Fruit fly (Drosophila melanogaster): ENCODE results near the gene CG7824.
A peak's percentile ranks its signal among the peaks of the same experiment; 100 is the strongest.

The CG7824 gene

dm6 chr3R:29875830-29876229 lies 17.1 kb upstream of the CG7824 start (continued):
- TF ChIP-seq Sox14 (GFP tag; optimal IDR thresholded peaks at IDR 0.05) (peak; percentile 71), lz (GFP tag; optimal IDR thresholded peaks at IDR 0.05) (peak; percentile 73), CG11294 (GFP tag; IDR thresholded peaks at IDR 0.05) (no peak; the same call in 1 of the 2 replicates), OdsH (GFP tag; optimal IDR thresholded peaks at IDR 0.05) (peak; percentile 80), CG16779 (tag; optimal IDR thresholded peaks at IDR 0.05) (peak; percentile 56), Hr38 (GFP tag; optimal IDR thresholded peaks at IDR 0.05) (no peak), CG4318 (GFP tag; optimal IDR thresholded peaks at IDR 0.05) (no peak), Ets96B (tag; optimal IDR thresholded peaks at IDR 0.05) (peak; percentile 72)

dm6 chr3R:29869350-29869688 lies 10.6 kb upstream of the CG7824 start, which contains the start of gene CG34133:
CG34133 (plus strand) TSS chr3R:29869365.
- TF ChIP-seq eg (GFP tag; IDR thresholded peaks at IDR 0.05) (no peak), Eip78C (GFP tag) (peak; percentile 46)

dm6 chr3R:29868676-29869349 lies 10.1 kb upstream of the CG7824 start, which contains the start of gene Zip99C:
Zip99C (minus strand) TSS chr3R:29868895.
- TF ChIP-seq lz (GFP tag; optimal IDR thresholded peaks at IDR 0.05) (peak; percentile 24), svp (GFP tag) (no peak), ss (GFP tag; optimal IDR thresholded peaks at IDR 0.05) (no peak), Eip75B (GFP tag; optimal IDR thresholded peaks at IDR 0.05) (no peak), CG6276 (GFP tag; optimal IDR thresholded peaks at IDR 0.05) (no peak), CG9139 (GFP tag; optimal IDR thresholded peaks at IDR 0.05) (no peak), achi (GFP tag; optimal IDR thresholded peaks at IDR 0.05) (no peak), CG3919 (GFP tag; optimal IDR thresholded peaks at IDR 0.05) (no peak), fkh (GFP tag; optimal IDR thresholded peaks at IDR 0.05) (peak; percentile 70), Ets96B (tag; optimal IDR thresholded peaks at IDR 0.05) (no peak), esn (GFP tag; optimal IDR thresholded peaks at IDR 0.05) (peak; percentile 38), CG15336 (GFP tag; IDR thresholded peaks at IDR 0.05) (no peak), dsx (GFP tag; optimal IDR thresholded peaks at IDR 0.05; ENCODE audit: poor library complexity, severe bottlenecking) (peak; percentile 41), CG6792 (GFP tag; optimal IDR thresholded peaks at IDR 0.05) (peak; percentile 27), eg (GFP tag; IDR thresholded peaks at IDR 0.05) (no peak), CG34406 (GFP tag; optimal IDR thresholded peaks at IDR 0.05) (no peak), vri (GFP tag; optimal IDR thresholded peaks at IDR 0.05) (peak; percentile 45), CG4318 (GFP tag; optimal IDR thresholded peaks at IDR 0.05) (no peak), fd85E (GFP tag; optimal IDR thresholded peaks at IDR 0.05) (no peak), CG11762 (GFP tag; optimal IDR thresholded peaks at IDR 0.05; ENCODE audit: insufficient read depth) (no peak), Lpt (GFP tag; optimal IDR thresholded peaks at IDR 0.05) (no peak), CG31627 (GFP tag; optimal IDR thresholded peaks at IDR 0.05) (peak; percentile 31), CG8119 (GFP tag; IDR thresholded peaks at IDR 0.05) (no peak), net (GFP tag; optimal IDR thresholded peaks at IDR 0.05) (no peak), salr (GFP tag; optimal IDR thresholded peaks at IDR 0.05) (no peak), Met (GFP tag; optimal IDR thresholded peaks at IDR 0.05) (peak; percentile 42), CG3032 (tag; optimal IDR thresholded peaks at IDR 0.05) (peak; percentile 36), fd59A (GFP tag; optimal IDR thresholded peaks at IDR 0.05) (no peak), Hr39 (GFP tag; optimal IDR thresholded peaks at IDR 0.05) (no peak), Blimp-1 (GFP tag; optimal IDR thresholded peaks at IDR 0.05) (no peak), OdsH (GFP tag; optimal IDR thresholded peaks at IDR 0.05) (no peak), pdm3 (GFP tag; optimal IDR thresholded peaks at IDR 0.05) (no peak), Hr38 (GFP tag; optimal IDR thresholded peaks at IDR 0.05) (no peak), Eip78C (GFP tag) (peak; percentile 73), Eip93F (GFP tag; optimal IDR thresholded peaks at IDR 0.05) (peak; percentile 72), Hr4 (GFP tag; optimal IDR thresholded peaks at IDR 0.05) (no peak), CG11294 (GFP tag; IDR thresholded peaks at IDR 0.05) (no peak), CG6808 (GFP tag; optimal IDR thresholded peaks at IDR 0.05) (no peak), CG8632 (GFP tag; optimal IDR thresholded peaks at IDR 0.05) (no peak), Sox15 (GFP tag; optimal IDR thresholded peaks at IDR 0.05) (no peak), Sox102F (GFP tag; optimal IDR thresholded peaks at IDR 0.05) (no peak), CG10631 (GFP tag; optimal IDR thresholded peaks at IDR 0.05) (peak; percentile 12), CG10669 (GFP tag; optimal IDR thresholded peaks at IDR 0.05) (no peak), CG1621 (tag; optimal IDR thresholded peaks at IDR 0.05) (no peak)
